Fruit fly (Drosophila melanogaster): ENCODE results near the gene cdi.

- TF ChIP-seq Dfd (GFP tag; optimal IDR thresholded peaks at IDR 0.05) (no peak), lola (GFP tag; optimal IDR thresholded peaks at IDR 0.05) (no peak), pan (optimal IDR thresholded peaks at IDR 0.05) (no peak), Hr78 (GFP tag; optimal IDR thresholded peaks at IDR 0.05) (no peak), fru (GFP tag; optimal IDR thresholded peaks at IDR 0.05) (peak; percentile 51), Abd-B (GFP tag; optimal IDR thresholded peaks at IDR 0.05) (no peak), woc (GFP tag; optimal IDR thresholded peaks at IDR 0.05) (no peak), CG9705 (GFP tag; optimal IDR thresholded peaks at IDR 0.05) (no peak), OdsH (GFP tag; optimal IDR thresholded peaks at IDR 0.05) (peak; percentile 30), Hr83 (GFP tag; optimal IDR thresholded peaks at IDR 0.05; ENCODE audit: poor library complexity, severe bottlenecking) (no peak), foxo (GFP tag; optimal IDR thresholded peaks at IDR 0.05) (peak in 1 of 2 experiments; percentile 15)
Observed at dm6 chr3R:19105821-19106220, 11.8 kb upstream of the cdi start.
